Worm (Caenorhabditis elegans) whole organism, L4 larva: ENCODE results near the gene W02A2.12.

ENCODE experiments used
- F26F4.8 ChIP-seq: fragments of 200-800 bp; sonication (Bioruptor generic); conservative IDR thresholded peaks from 2 replicates; pipeline ENCODE4 v1.3.6; 2022; ENCODE audit warnings: missing genetic modification characterization, missing compliant biosample characterization
- F37D6.2 ChIP-seq: sonication (generic microtip); optimal IDR thresholded peaks from 2 replicates; lab custom pipeline; 2016; ENCODE audit warnings: mild to moderate bottlenecking, missing genetic modification characterization, missing compliant biosample characterization
- F49E8.2 ChIP-seq: sonication (generic microtip); optimal IDR thresholded peaks from 2 replicates; lab custom pipeline; 2016; ENCODE audit warnings: missing compliant biosample characterization, mild to moderate bottlenecking, missing genetic modification characterization, borderline replicate concordance
- T20F7.1 ChIP-seq: fragments of 200-800 bp; sonication (Bioruptor generic); optimal IDR thresholded peaks from 2 replicates; lab custom pipeline; 2018; ENCODE audit warnings: mild to moderate bottlenecking, missing genetic modification characterization, missing compliant biosample characterization
- T26A8.4 ChIP-seq: fragments of 200-800 bp; sonication (Bioruptor generic); IDR thresholded peaks from 2 replicates; pipeline ENCODE4 v1.3.6; 2022; ENCODE audit warnings: missing genetic modification characterization, missing compliant biosample characterization
- Y5F2A.4 ChIP-seq: fragments of 200-800 bp; sonication (Bioruptor generic); optimal IDR thresholded peaks from 2 replicates; lab custom pipeline; 2018; ENCODE audit warnings: mild to moderate bottlenecking, missing genetic modification characterization, missing compliant biosample characterization
- Y75B8A.6 ChIP-seq: fragments of 200-800 bp; sonication (Bioruptor generic); IDR thresholded peaks from 2 replicates; pipeline ENCODE4 v1.3.6; 2022; ENCODE audit warnings: missing genetic modification reagents, missing genetic modification characterization, missing compliant biosample characterization
- ZK546.5 ChIP-seq, 2 experiments: sonication (generic microtip); optimal IDR thresholded peaks; 2 replicates each; lab custom pipeline; 2017; ENCODE audit warnings: missing biosample characterization in 2 of 2, missing genetic modification characterization in 2 of 2
- aha-1 ChIP-seq: fragments of 150-350 bp; peaks from one replicate; lab custom pipeline; 2014; ENCODE audit warnings: missing biosample characterization, missing genetic modification characterization
- ama-1 ChIP-seq: fragments of 150-350 bp; optimal IDR thresholded peaks from 2 replicates; lab custom pipeline; 2014; ENCODE audit warnings: inconsistent platforms, mixed read lengths
- ceh-32 ChIP-seq: sonication (generic microtip); optimal IDR thresholded peaks from 2 replicates; lab custom pipeline; 2016; ENCODE audit warnings: mild to moderate bottlenecking, missing genetic modification characterization, missing compliant biosample characterization; ENCODE audit not compliant: poor library complexity
- ceh-44 ChIP-seq: fragments of 200-800 bp; sonication (Bioruptor generic); IDR thresholded peaks from 2 replicates; pipeline ENCODE4 v1.3.6; 2022; ENCODE audit warnings: missing genetic modification reagents, missing genetic modification characterization, missing compliant biosample characterization
- daf-12 ChIP-seq: fragments of 150-350 bp; optimal IDR thresholded peaks from 2 replicates; lab custom pipeline; 2014; ENCODE audit warnings: missing biosample characterization, missing genetic modification reagents, missing genetic modification characterization
- daf-19 ChIP-seq: fragments of 200-800 bp; sonication (Bioruptor generic); conservative IDR thresholded peaks from 2 replicates; pipeline ENCODE4 v1.3.6; 2022; ENCODE audit warnings: missing genetic modification characterization, missing compliant biosample characterization
- dmd-8 ChIP-seq: fragments of 200-800 bp; sonication (Bioruptor generic); IDR thresholded peaks from 2 replicates; pipeline ENCODE4 v1.3.6; 2022; ENCODE audit warnings: missing genetic modification characterization, missing compliant biosample characterization
- dve-1 ChIP-seq: sonication (generic microtip); optimal IDR thresholded peaks from 2 replicates; lab custom pipeline; 2017; ENCODE audit warnings: antibody characterized with exemption, mild to moderate bottlenecking, missing genetic modification characterization, missing compliant biosample characterization; ENCODE audit not compliant: insufficient read depth
- egl-27 ChIP-seq: sonication (generic microtip); optimal IDR thresholded peaks from 3 replicates; lab custom pipeline; 2017; ENCODE audit warnings: missing biosample characterization, missing genetic modification reagents, missing genetic modification characterization
- gei-8 ChIP-seq: fragments of 200-800 bp; sonication (Bioruptor generic); optimal IDR thresholded peaks from 2 replicates; lab custom pipeline; 2018; ENCODE audit warnings: mild to moderate bottlenecking, missing genetic modification characterization, missing compliant biosample characterization
- hif-1 ChIP-seq, 2 experiments: sonication (generic microtip); optimal IDR thresholded peaks; 2 replicates each; lab custom pipeline; 2016 to 2017; ENCODE audit warnings: missing compliant biosample characterization in 2 of 2, missing genetic modification characterization in 2 of 2, missing genetic modification reagents in 2 of 2, missing genotype in 2 of 2, mild to moderate bottlenecking in 1 of 2
- jun-1 ChIP-seq: fragments of 150-350 bp; optimal IDR thresholded peaks from 2 replicates; lab custom pipeline; 2014; ENCODE audit warnings: missing biosample characterization, missing genetic modification reagents, missing genetic modification characterization
- lin-13 ChIP-seq: fragments of 150-350 bp; optimal IDR thresholded peaks from 2 replicates; lab custom pipeline; 2014; ENCODE audit warnings: missing biosample characterization, missing genetic modification reagents, missing genetic modification characterization
- lin-15B ChIP-seq: fragments of 150-350 bp; sonication (generic microtip); optimal IDR thresholded peaks from 3 replicates; lab custom pipeline; 2014; ENCODE audit warnings: missing biosample characterization, missing genetic modification characterization
- lin-38 ChIP-seq: fragments of 200-800 bp; sonication (Bioruptor generic); IDR thresholded peaks from 2 replicates; pipeline ENCODE4 v1.3.6; 2022; ENCODE audit warnings: missing genetic modification reagents, missing genetic modification characterization, missing compliant biosample characterization
- madf-5 ChIP-seq, 2 experiments: fragments of 200-800 bp; sonication (Bioruptor generic); IDR thresholded peaks; 2 replicates each; pipeline ENCODE4 v1.3.6; 2022; ENCODE audit warnings: missing compliant biosample characterization in 2 of 2, missing genetic modification characterization in 2 of 2
- mdl-1 ChIP-seq, 2 experiments: fragments of 150-350 bp in 1 of 2; sonication (generic microtip) in 1 of 2; optimal IDR thresholded peaks; 2 replicates each; lab custom pipeline; 2014 to 2017; ENCODE audit warnings: missing biosample characterization in 2 of 2, missing genetic modification characterization in 2 of 2
- mdt-29 ChIP-seq: fragments of 200-800 bp; sonication (Bioruptor generic); IDR thresholded peaks from 2 replicates; pipeline ENCODE4 v1.3.6; 2022; ENCODE audit warnings: missing genetic modification reagents, missing genetic modification characterization, missing compliant biosample characterization
- mep-1 ChIP-seq: fragments of 150-350 bp; sonication (generic microtip); optimal IDR thresholded peaks from 3 replicates; lab custom pipeline; 2014; ENCODE audit warnings: missing biosample characterization, missing genetic modification characterization
- mes-2 ChIP-seq: sonication (generic microtip); optimal IDR thresholded peaks from 2 replicates; lab custom pipeline; 2016; ENCODE audit warnings: missing genotype, mild to moderate bottlenecking, missing genetic modification characterization, missing compliant biosample characterization; ENCODE audit not compliant: poor library complexity, severe bottlenecking
- mxl-2 ChIP-seq: fragments of 200-800 bp; sonication (Bioruptor generic); conservative IDR thresholded peaks from 2 replicates; pipeline ENCODE4 v1.3.6; 2022; ENCODE audit warnings: missing genetic modification reagents, missing genetic modification characterization, missing compliant biosample characterization
- mxl-3 ChIP-seq: fragments of 200-800 bp; sonication (Bioruptor generic); optimal IDR thresholded peaks from 2 replicates; lab custom pipeline; 2018; ENCODE audit warnings: mild to moderate bottlenecking, missing genetic modification characterization, missing compliant biosample characterization
- nhr-237 ChIP-seq: sonication (generic microtip); optimal IDR thresholded peaks from 2 replicates; lab custom pipeline; 2017; ENCODE audit warnings: missing biosample characterization, missing genetic modification characterization
- nhr-41 ChIP-seq: fragments of 200-800 bp; sonication (Bioruptor generic); IDR thresholded peaks from 2 replicates; pipeline ENCODE4 v1.3.6; 2022; ENCODE audit warnings: missing genetic modification reagents, missing genetic modification characterization, missing compliant biosample characterization
- nhr-42 ChIP-seq: fragments of 200-800 bp; sonication (Bioruptor generic); IDR thresholded peaks from 2 replicates; pipeline ENCODE4 v1.3.6; 2022; ENCODE audit warnings: missing genetic modification characterization, missing compliant biosample characterization
- nhr-48 ChIP-seq: sonication (generic microtip); optimal IDR thresholded peaks from 2 replicates; lab custom pipeline; 2016; ENCODE audit warnings: mild to moderate bottlenecking, missing genetic modification characterization, missing compliant biosample characterization
- nhr-6 ChIP-seq: fragments of 150-350 bp; optimal IDR thresholded peaks from 2 replicates; lab custom pipeline; 2014; ENCODE audit warnings: missing biosample characterization, missing genetic modification characterization
- nhr-76 ChIP-seq: fragments of 150-350 bp; optimal IDR thresholded peaks from 2 replicates; lab custom pipeline; 2014; ENCODE audit warnings: missing biosample characterization, missing genetic modification characterization
- nhr-77 ChIP-seq: fragments of 150-350 bp; optimal IDR thresholded peaks from 2 replicates; lab custom pipeline; 2014; ENCODE audit warnings: missing biosample characterization, missing genetic modification characterization
- snpc-4 ChIP-seq: fragments of 150-350 bp; optimal IDR thresholded peaks from 2 replicates; lab custom pipeline; 2014; ENCODE audit warnings: missing biosample characterization, missing genetic modification characterization
- spr-1 ChIP-seq: sonication (generic microtip); optimal IDR thresholded peaks from 2 replicates; lab custom pipeline; 2016; ENCODE audit warnings: mild to moderate bottlenecking, missing genetic modification characterization, missing compliant biosample characterization
- spr-3 ChIP-seq: fragments of 200-800 bp; sonication (Bioruptor generic); optimal IDR thresholded peaks from 2 replicates; lab custom pipeline; 2018; ENCODE audit warnings: mild to moderate bottlenecking, missing genetic modification characterization, missing compliant biosample characterization
- tra-1 ChIP-seq: fragments of 200-800 bp; sonication (Bioruptor generic); IDR thresholded peaks from 2 replicates; pipeline ENCODE4 v1.3.6; 2022; ENCODE audit warnings: missing genetic modification reagents, missing genetic modification characterization, missing compliant biosample characterization
- vab-7 ChIP-seq: fragments of 200-800 bp; sonication (Bioruptor generic); IDR thresholded peaks from 2 replicates; pipeline ENCODE4 v1.3.6; 2022; ENCODE audit warnings: missing genetic modification reagents, missing genetic modification characterization, missing compliant biosample characterization
- ztf-11 ChIP-seq: fragments of 150-350 bp; optimal IDR thresholded peaks from 2 replicates; lab custom pipeline; 2014; ENCODE audit warnings: missing biosample characterization, missing genetic modification characterization

W02A2.12 gene

ce11 chrIV:13309636-13310035 is 39.0 kb downstream of the W02A2.12 start (continued):
- no peak for TF ChIP-seq nhr-42 (GFP tag; lab: Robert Waterston, UW)
- no peak for TF ChIP-seq dmd-8 (GFP tag; lab: Robert Waterston, UW)
- no peak for TF ChIP-seq ceh-44 (GFP tag; lab: Robert Waterston, UW)
- TF ChIP-seq F26F4.8 (GFP tag; lab: Robert Waterston, UW), result no peak

ce11 chrIV:13304786-13305185 is 43.8 kb downstream of the W02A2.12 start:
- TF ChIP-seq nhr-76 (no peak), spr-1 (tag; lab: Kevin White, UChicago) (no peak), mxl-2 (no peak), F49E8.2 (no peak), mxl-3 (GFP tag; lab: Kevin White, UChicago) (no peak), egl-27 (no peak), Y5F2A.4 (no peak), lin-38 (GFP tag; lab: Robert Waterston, UW) (no peak), F37D6.2 (tag; lab: Kevin White, UChicago) (no peak), nhr-41 (GFP tag; lab: Robert Waterston, UW) (no peak), spr-3 (GFP tag; lab: Kevin White, UChicago) (no peak), gei-8 (GFP tag; lab: Kevin White, UChicago) (no peak), nhr-48 (tag; lab: Kevin White, UChicago) (no peak), lin-15B (tag; lab: Kevin White, UChicago) (no peak), nhr-237 (tag; lab: Kevin White, UChicago) (no peak), ceh-44 (GFP tag; lab: Robert Waterston, UW) (no peak), mep-1 (no peak), daf-12 (tag; lab: Kevin White, UChicago) (no peak), nhr-42 (GFP tag; lab: Robert Waterston, UW) (no peak), jun-1 (tag; lab: Kevin White, UChicago) (no peak)

- TF ChIP-seq tra-1 (GFP tag; lab: Robert Waterston, UW) (no peak), mep-1 (no peak), vab-7 (GFP tag; lab: Robert Waterston, UW) (no peak), ceh-32 (no peak)
Measured at ce11 chrIV:13303442-13303841, 45.2 kb downstream of the W02A2.12 start, which contains the start of gene Y67H2A.7. Gene Y67H2A.7, plus strand, starts transcription at chrIV:13303742.

DNA sequence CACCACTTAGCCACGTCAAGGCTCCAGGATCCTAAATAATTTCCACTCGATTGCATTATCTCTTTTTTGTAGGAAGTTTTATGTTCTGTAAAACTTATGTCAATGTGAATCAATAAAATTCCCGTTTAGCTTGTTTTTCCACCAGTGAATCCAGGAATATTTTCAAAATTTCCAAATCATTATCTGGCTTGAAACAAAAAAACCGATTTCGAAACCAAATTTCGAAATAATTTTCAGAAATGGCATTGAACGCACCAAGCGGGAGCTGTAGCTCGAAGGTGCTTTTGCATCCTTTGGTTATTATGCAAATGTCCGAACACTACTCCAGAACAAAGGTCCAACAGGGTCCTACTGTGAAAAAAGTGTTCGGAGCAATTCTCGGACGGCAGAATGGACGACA is 48.0 kb downstream of the W02A2.12 start, which contains the start of gene csn-6:
Gene csn-6, plus strand, starts transcription at position 234 of the 400 bp plus-strand sequence.
- TF ChIP-seq F37D6.2 (tag; lab: Kevin White, UChicago), result no peak
- peak; percentile 49 for TF ChIP-seq lin-38 (GFP tag; lab: Robert Waterston, UW)
- no peak for TF ChIP-seq ceh-44 (GFP tag; lab: Robert Waterston, UW)
- TF ChIP-seq T20F7.1 (GFP tag; lab: Kevin White, UChicago), result no peak
- TF ChIP-seq mxl-2, result no peak
- no peak for TF ChIP-seq snpc-4 (tag; lab: Kevin White, UChicago)
- TF ChIP-seq ama-1 (lab: Kevin White, UChicago), result peak; percentile 51
- TF ChIP-seq mdt-29 (GFP tag; lab: Robert Waterston, UW), result no peak
- TF ChIP-seq mes-2 (tag; lab: Kevin White, UChicago), result peak; percentile 24
- TF ChIP-seq nhr-77, result no peak
- no peak for TF ChIP-seq lin-15B (tag; lab: Kevin White, UChicago)
- no peak for TF ChIP-seq lin-13 (GFP tag; lab: Kevin White, UChicago)
- no peak for TF ChIP-seq Y75B8A.6 (GFP tag; lab: Robert Waterston, UW)
- peak; percentile 73 for TF ChIP-seq aha-1 (tag; lab: Kevin White, UChicago)
- no peak for TF ChIP-seq nhr-237 (tag; lab: Kevin White, UChicago)
- no peak for TF ChIP-seq ztf-11 (tag; lab: Kevin White, UChicago)
- no peak for TF ChIP-seq T26A8.4 (GFP tag; lab: Robert Waterston, UW)
- no peak for TF ChIP-seq nhr-42 (GFP tag; lab: Robert Waterston, UW)
- TF ChIP-seq nhr-6, result no peak
- TF ChIP-seq madf-5 (GFP tag; IDR thresholded peaks at IDR 0.05; lab: Robert Waterston, UW), result no peak
- TF ChIP-seq hif-1 (tag; optimal IDR thresholded peaks at IDR 0.05; lab: Kevin White, UChicago), result no peak
- TF ChIP-seq mdl-1 (tag; optimal IDR thresholded peaks at IDR 0.05; lab: Kevin White, UChicago), result no peak
- no peak for TF ChIP-seq dve-1 (tag; lab: Kevin White, UChicago)
- TF ChIP-seq ZK546.5 (tag; optimal IDR thresholded peaks at IDR 0.05; lab: Kevin White, UChicago), result no peak
- no peak for TF ChIP-seq daf-19 (GFP tag; lab: Robert Waterston, UW)
